Worm (Caenorhabditis elegans) whole organism, L1 larva: Measurements from ENCODE around the gene srz-31.

Experiments
- aly-2 ChIP-seq: fragments of 150-350 bp; optimal IDR thresholded peaks from 2 replicates; lab custom pipeline; 2014; ENCODE audit warnings: missing biosample characterization, missing genetic modification characterization
- ceh-8 ChIP-seq: fragments of 200-800 bp; sonication (Bioruptor generic); optimal IDR thresholded peaks from 2 replicates; lab custom pipeline; 2018; ENCODE audit warnings: mild to moderate bottlenecking, missing genetic modification characterization, moderate library complexity, missing compliant biosample characterization
- dpl-1 ChIP-seq, 3 experiments: fragments of 150-350 bp in 2 of 3; sonication (generic microtip) in 1 of 3; optimal IDR thresholded peaks; 2 replicates each; lab custom pipeline; 2014 to 2017; ENCODE audit warnings: missing biosample characterization in 3 of 3, missing genetic modification characterization in 3 of 3, missing genetic modification reagents in 3 of 3
- elt-2 ChIP-seq: sonication (generic microtip); optimal IDR thresholded peaks from 2 replicates; lab custom pipeline; 2016; ENCODE audit warnings: missing genetic modification characterization, mild to moderate bottlenecking, inconsistent platforms, missing compliant biosample characterization, missing genetic modification reagents
- elt-3 ChIP-seq, 6 experiments: fragments of 150-350 bp in 1 of 6; sonication (generic microtip); optimal IDR thresholded peaks; 2 replicates each; lab custom pipeline; 2017 to 2018; ENCODE audit warnings: missing biosample characterization in 6 of 6, missing genetic modification characterization in 6 of 6, inconsistent platforms in 1 of 6
- lsy-2 ChIP-seq, 2 experiments: fragments of 150-350 bp; optimal IDR thresholded peaks; 2 replicates each; lab custom pipeline; 2014; ENCODE audit warnings: missing biosample characterization in 2 of 2, missing genetic modification characterization in 2 of 2
- nhr-237 ChIP-seq: fragments of 150-350 bp; optimal IDR thresholded peaks from 2 replicates; lab custom pipeline; 2014; ENCODE audit warnings: missing biosample characterization, missing genetic modification characterization
- nhr-77 ChIP-seq: fragments of 150-350 bp; optimal IDR thresholded peaks from 2 replicates; lab custom pipeline; 2014; ENCODE audit warnings: missing biosample characterization, missing genetic modification characterization
- pag-3 ChIP-seq: sonication (generic microtip); optimal IDR thresholded peaks from 2 replicates; lab custom pipeline; 2017; ENCODE audit warnings: missing genetic modification characterization, mild to moderate bottlenecking, missing compliant biosample characterization, antibody characterized with exemption, borderline replicate concordance; ENCODE audit not compliant: insufficient read depth
- sox-4 ChIP-seq: sonication (generic microtip); optimal IDR thresholded peaks from 2 replicates; lab custom pipeline; 2016; ENCODE audit warnings: missing genetic modification characterization, missing compliant biosample characterization
- swsn-7 ChIP-seq: sonication (generic microtip); optimal IDR thresholded peaks from 2 replicates; lab custom pipeline; 2016; ENCODE audit warnings: missing genetic modification characterization, missing compliant biosample characterization
- zag-1 ChIP-seq: fragments of 150-350 bp; optimal IDR thresholded peaks from 2 replicates; lab custom pipeline; 2014; ENCODE audit warnings: missing biosample characterization, missing genetic modification characterization

- TF ChIP-seq ceh-8 (GFP tag; lab: Kevin White, UChicago) (no peak), nhr-237 (tag; lab: Kevin White, UChicago) (no peak), sox-4 (tag; lab: Kevin White, UChicago) (no peak), aly-2 (tag; lab: Kevin White, UChicago) (no peak), elt-3 (tag; optimal IDR thresholded peaks at IDR 0.05; lab: Kevin White, UChicago) (no peak), nhr-77 (tag; lab: Kevin White, UChicago) (no peak), dpl-1 (GFP tag; optimal IDR thresholded peaks at IDR 0.05; lab: Kevin White, UChicago) (no peak), elt-2 (tag; lab: Kevin White, UChicago) (no peak), lsy-2 (tag; optimal IDR thresholded peaks at IDR 0.05; lab: Kevin White, UChicago) (no peak), swsn-7 (tag; lab: Kevin White, UChicago) (no peak), zag-1 (no peak), pag-3 (tag; lab: Kevin White, UChicago) (no peak)
These were observed 49.1 kb downstream of the srz-31 start for ce11 chrIV:14186264-14186663.
